Worm (Caenorhabditis elegans) whole organism, L4 larva: ENCODE data around the gene T11F9.22.
A peak's percentile ranks its signal among the peaks of the same experiment; 100 is the strongest.

ENCODE experiments used
- D1046.2 ChIP-seq: fragments of 200-800 bp; sonication (Bioruptor generic); IDR thresholded peaks from 2 replicates; pipeline ENCODE4 v1.3.6; 2022; ENCODE audit warnings: missing genetic modification characterization, missing compliant biosample characterization
- T20F7.1 ChIP-seq: fragments of 200-800 bp; sonication (Bioruptor generic); optimal IDR thresholded peaks from 2 replicates; lab custom pipeline; 2018; ENCODE audit warnings: mild to moderate bottlenecking, missing genetic modification characterization, missing compliant biosample characterization
- Y105C5A.15 ChIP-seq: fragments of 200-800 bp; sonication (Bioruptor generic); IDR thresholded peaks from 2 replicates; pipeline ENCODE4 v1.3.6; 2022; ENCODE audit warnings: missing genetic modification characterization, missing compliant biosample characterization
- Y48G9A.11 ChIP-seq: fragments of 200-800 bp; sonication (Bioruptor generic); IDR thresholded peaks from 2 replicates; pipeline ENCODE4 v1.3.6; 2022; ENCODE audit warnings: missing genetic modification reagents, missing genetic modification characterization, missing compliant biosample characterization
- Y5F2A.4 ChIP-seq: fragments of 200-800 bp; sonication (Bioruptor generic); optimal IDR thresholded peaks from 2 replicates; lab custom pipeline; 2018; ENCODE audit warnings: mild to moderate bottlenecking, missing genetic modification characterization, missing compliant biosample characterization
- aha-1 ChIP-seq: fragments of 150-350 bp; peaks from one replicate; lab custom pipeline; 2014; ENCODE audit warnings: missing biosample characterization, missing genetic modification characterization
- ceh-28 ChIP-seq: fragments of 150-350 bp; optimal IDR thresholded peaks from 2 replicates; lab custom pipeline; 2014; ENCODE audit warnings: missing biosample characterization, missing genetic modification reagents, missing genetic modification characterization
- ceh-44 ChIP-seq: fragments of 200-800 bp; sonication (Bioruptor generic); IDR thresholded peaks from 2 replicates; pipeline ENCODE4 v1.3.6; 2022; ENCODE audit warnings: missing genetic modification reagents, missing genetic modification characterization, missing compliant biosample characterization
- ceh-62 ChIP-seq: sonication (generic microtip); optimal IDR thresholded peaks from 2 replicates; lab custom pipeline; 2017; ENCODE audit warnings: missing biosample characterization, missing genetic modification characterization
- ces-1 ChIP-seq: fragments of 150-350 bp; sonication (generic microtip); optimal IDR thresholded peaks from 4 replicates; lab custom pipeline; 2014; ENCODE audit warnings: missing biosample characterization, missing genetic modification reagents, missing genetic modification characterization
- daf-16 ChIP-seq, 3 experiments: sonication (generic microtip); optimal IDR thresholded peaks; 2 replicates each; lab custom pipeline; 2016 to 2017; ENCODE audit warnings: missing genetic modification characterization in 3 of 3, missing genetic modification reagents in 3 of 3, mild to moderate bottlenecking in 2 of 3, missing compliant biosample characterization in 2 of 3, missing biosample characterization in 1 of 3, moderate library complexity in 1 of 3
- daf-19 ChIP-seq: fragments of 200-800 bp; sonication (Bioruptor generic); conservative IDR thresholded peaks from 2 replicates; pipeline ENCODE4 v1.3.6; 2022; ENCODE audit warnings: missing genetic modification characterization, missing compliant biosample characterization
- dmd-8 ChIP-seq: fragments of 200-800 bp; sonication (Bioruptor generic); IDR thresholded peaks from 2 replicates; pipeline ENCODE4 v1.3.6; 2022; ENCODE audit warnings: missing genetic modification characterization, missing compliant biosample characterization
- dmd-9 ChIP-seq: fragments of 200-800 bp; sonication (Bioruptor generic); IDR thresholded peaks from 2 replicates; pipeline ENCODE4 v1.3.6; 2022; ENCODE audit warnings: missing genetic modification reagents, missing genetic modification characterization, missing compliant biosample characterization
- egl-43 ChIP-seq: fragments of 200-800 bp; sonication (Bioruptor generic); IDR thresholded peaks from 2 replicates; pipeline ENCODE4 v1.3.6; 2022; ENCODE audit warnings: missing genetic modification reagents, missing genetic modification characterization, missing compliant biosample characterization
- fkh-10 ChIP-seq: fragments of 150-350 bp; optimal IDR thresholded peaks from 2 replicates; lab custom pipeline; 2014; ENCODE audit warnings: missing biosample characterization, missing genetic modification reagents, missing genetic modification characterization
- hif-1 ChIP-seq, 2 experiments: sonication (generic microtip); optimal IDR thresholded peaks; 2 replicates each; lab custom pipeline; 2016 to 2017; ENCODE audit warnings: missing compliant biosample characterization in 2 of 2, missing genetic modification characterization in 2 of 2, missing genetic modification reagents in 2 of 2, missing genotype in 2 of 2, mild to moderate bottlenecking in 1 of 2
- hlh-11 ChIP-seq: fragments of 200-800 bp; sonication (Bioruptor generic); optimal IDR thresholded peaks from 2 replicates; lab custom pipeline; 2018; ENCODE audit warnings: mild to moderate bottlenecking, missing genetic modification characterization, missing compliant biosample characterization
- hlh-30 ChIP-seq: sonication (generic microtip); optimal IDR thresholded peaks from 2 replicates; lab custom pipeline; 2017; ENCODE audit warnings: antibody characterized with exemption, mild to moderate bottlenecking, missing genetic modification characterization, missing compliant biosample characterization; ENCODE audit not compliant: insufficient read depth
- hmg-1.1 ChIP-seq: fragments of 200-800 bp; sonication (Bioruptor generic); IDR thresholded peaks from 2 replicates; pipeline ENCODE4 v1.3.6; 2022; ENCODE audit warnings: missing genetic modification reagents, missing genetic modification characterization, missing compliant biosample characterization
- jun-1 ChIP-seq: fragments of 150-350 bp; optimal IDR thresholded peaks from 2 replicates; lab custom pipeline; 2014; ENCODE audit warnings: missing biosample characterization, missing genetic modification reagents, missing genetic modification characterization
- lim-7 ChIP-seq: fragments of 200-800 bp; sonication (Bioruptor generic); IDR thresholded peaks from 2 replicates; pipeline ENCODE4 v1.3.6; 2022; ENCODE audit warnings: missing genetic modification characterization, missing compliant biosample characterization
- lin-1 ChIP-seq: fragments of 200-800 bp; sonication (Bioruptor generic); IDR thresholded peaks from 2 replicates; pipeline ENCODE4 v1.3.6; 2022; ENCODE audit warnings: missing genetic modification reagents, missing genetic modification characterization, missing compliant biosample characterization
- lin-13 ChIP-seq: fragments of 150-350 bp; optimal IDR thresholded peaks from 2 replicates; lab custom pipeline; 2014; ENCODE audit warnings: missing biosample characterization, missing genetic modification reagents, missing genetic modification characterization
- lin-29 ChIP-seq: fragments of 200-800 bp; sonication (Bioruptor generic); IDR thresholded peaks from 2 replicates; pipeline ENCODE4 v1.3.6; 2022; ENCODE audit warnings: missing genetic modification reagents, missing genetic modification characterization, missing compliant biosample characterization
- lin-38 ChIP-seq: fragments of 200-800 bp; sonication (Bioruptor generic); IDR thresholded peaks from 2 replicates; pipeline ENCODE4 v1.3.6; 2022; ENCODE audit warnings: missing genetic modification reagents, missing genetic modification characterization, missing compliant biosample characterization
- lin-39 ChIP-seq: fragments of 150-350 bp; optimal IDR thresholded peaks from 2 replicates; lab custom pipeline; 2014; ENCODE audit warnings: missing biosample characterization, missing genetic modification reagents, missing genetic modification characterization
- lsy-2 ChIP-seq, 2 experiments: fragments of 150-350 bp in 1 of 2; sonication (generic microtip) in 1 of 2; optimal IDR thresholded peaks; 2 replicates each; lab custom pipeline; 2014 to 2017; ENCODE audit warnings: missing biosample characterization in 2 of 2, missing genetic modification characterization in 2 of 2
- mdl-1 ChIP-seq, 2 experiments: fragments of 150-350 bp in 1 of 2; sonication (generic microtip) in 1 of 2; optimal IDR thresholded peaks; 2 replicates each; lab custom pipeline; 2014 to 2017; ENCODE audit warnings: missing biosample characterization in 2 of 2, missing genetic modification characterization in 2 of 2
- mep-1 ChIP-seq: fragments of 150-350 bp; sonication (generic microtip); optimal IDR thresholded peaks from 3 replicates; lab custom pipeline; 2014; ENCODE audit warnings: missing biosample characterization, missing genetic modification characterization
- mes-2 ChIP-seq: sonication (generic microtip); optimal IDR thresholded peaks from 2 replicates; lab custom pipeline; 2016; ENCODE audit warnings: missing genotype, mild to moderate bottlenecking, missing genetic modification characterization, missing compliant biosample characterization; ENCODE audit not compliant: poor library complexity, severe bottlenecking
- mxl-3 ChIP-seq: fragments of 200-800 bp; sonication (Bioruptor generic); optimal IDR thresholded peaks from 2 replicates; lab custom pipeline; 2018; ENCODE audit warnings: mild to moderate bottlenecking, missing genetic modification characterization, missing compliant biosample characterization
- nhr-237 ChIP-seq: sonication (generic microtip); optimal IDR thresholded peaks from 2 replicates; lab custom pipeline; 2017; ENCODE audit warnings: missing biosample characterization, missing genetic modification characterization
- nhr-28 ChIP-seq: fragments of 150-350 bp; optimal IDR thresholded peaks from 2 replicates; lab custom pipeline; 2014; ENCODE audit warnings: missing biosample characterization, missing genetic modification characterization
- nhr-6 ChIP-seq: fragments of 150-350 bp; optimal IDR thresholded peaks from 2 replicates; lab custom pipeline; 2014; ENCODE audit warnings: missing biosample characterization, missing genetic modification characterization
- nhr-76 ChIP-seq: fragments of 150-350 bp; optimal IDR thresholded peaks from 2 replicates; lab custom pipeline; 2014; ENCODE audit warnings: missing biosample characterization, missing genetic modification characterization
- rbr-2 ChIP-seq: sonication (generic microtip); optimal IDR thresholded peaks from 2 replicates; lab custom pipeline; 2016; ENCODE audit warnings: missing genotype, missing genetic modification characterization, missing compliant biosample characterization
- sdz-12 ChIP-seq: fragments of 200-800 bp; sonication (Bioruptor generic); optimal IDR thresholded peaks from 2 replicates; lab custom pipeline; 2018; ENCODE audit warnings: mild to moderate bottlenecking, missing genetic modification characterization, missing compliant biosample characterization
- set-16 ChIP-seq: fragments of 200-800 bp; sonication (Bioruptor generic); IDR thresholded peaks from 2 replicates; pipeline ENCODE4 v1.3.6; 2022; ENCODE audit warnings: missing genetic modification reagents, missing genetic modification characterization, missing compliant biosample characterization
- skn-1 ChIP-seq: fragments of 150-350 bp; optimal IDR thresholded peaks from 2 replicates; lab custom pipeline; 2014; ENCODE audit warnings: missing biosample characterization, missing genetic modification characterization
- snpc-1.2 ChIP-seq: fragments of 200-800 bp; sonication (Bioruptor generic); IDR thresholded peaks from 2 replicates; pipeline ENCODE4 v1.3.6; 2022; ENCODE audit warnings: missing genetic modification reagents, missing genetic modification characterization, missing compliant biosample characterization
- snpc-4 ChIP-seq: fragments of 150-350 bp; optimal IDR thresholded peaks from 2 replicates; lab custom pipeline; 2014; ENCODE audit warnings: missing biosample characterization, missing genetic modification characterization
- unc-39 ChIP-seq: sonication (generic microtip); optimal IDR thresholded peaks from 2 replicates; lab custom pipeline; 2017; ENCODE audit warnings: missing biosample characterization, missing genetic modification characterization
- vab-7 ChIP-seq: fragments of 200-800 bp; sonication (Bioruptor generic); IDR thresholded peaks from 2 replicates; pipeline ENCODE4 v1.3.6; 2022; ENCODE audit warnings: missing genetic modification reagents, missing genetic modification characterization, missing compliant biosample characterization
- ztf-11 ChIP-seq: fragments of 150-350 bp; optimal IDR thresholded peaks from 2 replicates; lab custom pipeline; 2014; ENCODE audit warnings: missing biosample characterization, missing genetic modification characterization

The T11F9.22 gene

DNA sequence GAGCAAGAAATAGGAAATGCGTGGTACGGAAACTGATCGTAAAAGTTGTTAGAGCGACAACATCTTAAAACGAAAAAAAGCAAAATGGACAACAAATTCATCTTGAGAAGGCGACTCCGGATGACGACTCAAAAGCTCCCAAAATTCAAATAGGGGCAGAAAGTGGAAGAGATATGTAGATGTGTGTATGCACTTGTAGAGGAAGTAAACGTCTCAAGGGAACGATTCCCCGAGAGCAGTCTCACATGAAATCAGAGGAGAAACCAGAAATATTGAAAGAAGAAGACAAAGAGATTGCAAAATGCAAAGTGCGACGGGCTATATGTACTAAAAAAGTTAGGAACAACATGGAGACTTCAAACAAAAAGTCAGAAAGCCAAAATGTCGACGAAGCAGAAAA is 36.0 kb upstream of the T11F9.22 start, which contains the start of gene F57B7.2:
F57B7.2 (minus strand) TSS at position 101 of the 400 bp plus-strand sequence.
- TF ChIP-seq lsy-2 (tag; optimal IDR thresholded peaks at IDR 0.05; lab: Kevin White, UChicago) (peak in 1 of 2 experiments; percentile 20), lin-39 (tag; lab: Kevin White, UChicago) (no peak), daf-19 (GFP tag; lab: Robert Waterston, UW) (no peak)
- TF ChIP-seq, all 104 proteins: peak for 1

DNA sequence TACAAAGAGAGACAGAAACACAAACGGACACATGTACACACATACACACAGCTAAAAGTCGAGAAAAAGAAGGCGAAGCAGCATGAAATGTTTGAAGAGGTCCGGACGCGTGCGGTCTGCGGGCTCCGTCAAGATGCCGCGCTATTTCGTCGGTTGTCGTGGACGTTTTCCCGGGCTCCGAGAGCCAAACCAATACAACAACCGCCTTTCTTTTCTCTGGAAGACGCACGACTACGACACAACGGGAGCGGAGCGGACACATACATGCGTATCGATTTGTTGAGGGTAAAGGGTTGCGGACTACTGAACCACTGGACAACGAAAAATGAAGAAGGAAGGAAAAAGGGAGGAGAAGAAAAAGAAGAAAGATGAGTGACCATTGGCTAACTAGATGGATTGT is 34.1 kb upstream of the T11F9.22 start:
- TF ChIP-seq lin-29 (no peak), ceh-62 (tag; lab: Kevin White, UChicago) (no peak), nhr-237 (tag; lab: Kevin White, UChicago) (no peak), fkh-10 (GFP tag; lab: Kevin White, UChicago) (peak; percentile 72), T20F7.1 (no peak), lin-13 (no peak), hif-1 (tag; optimal IDR thresholded peaks at IDR 0.05; lab: Kevin White, UChicago) (peak in 1 of 2 experiments; percentile 18), dmd-9 (no peak), hlh-30 (tag; lab: Kevin White, UChicago) (peak; percentile 7), Y105C5A.15 (no peak), hmg-1.1 (GFP tag; lab: Robert Waterston, UW) (peak; percentile 63), vab-7 (GFP tag; lab: Robert Waterston, UW) (no peak), daf-16 (GFP tag; optimal IDR thresholded peaks at IDR 0.05; lab: Kevin White, UChicago) (no peak), daf-16 (tag; optimal IDR thresholded peaks at IDR 0.05; lab: Kevin White, UChicago) (no peak), hlh-11 (tag; lab: Kevin White, UChicago) (peak; percentile 5), mdl-1 (tag; optimal IDR thresholded peaks at IDR 0.05; lab: Kevin White, UChicago) (peak in 1 of 2 experiments; percentile 56), nhr-28 (tag; lab: Kevin White, UChicago) (no peak), set-16 (GFP tag; lab: Robert Waterston, UW) (peak; percentile 60; the same call in 1 of the 2 replicates), rbr-2 (peak; percentile 44), ces-1 (no peak), ztf-11 (tag; lab: Kevin White, UChicago) (no peak), lim-7 (GFP tag; lab: Robert Waterston, UW) (no peak), Y5F2A.4 (GFP tag; lab: Kevin White, UChicago) (no peak), ceh-28 (tag; lab: Kevin White, UChicago) (peak; percentile 56), skn-1 (tag; lab: Kevin White, UChicago) (no peak), egl-43 (0 out of 2 replicates have a peak, but pooled peaks have one; percentile 55), aha-1 (tag; lab: Kevin White, UChicago) (peak; percentile 96), lin-1 (no peak)

DNA sequence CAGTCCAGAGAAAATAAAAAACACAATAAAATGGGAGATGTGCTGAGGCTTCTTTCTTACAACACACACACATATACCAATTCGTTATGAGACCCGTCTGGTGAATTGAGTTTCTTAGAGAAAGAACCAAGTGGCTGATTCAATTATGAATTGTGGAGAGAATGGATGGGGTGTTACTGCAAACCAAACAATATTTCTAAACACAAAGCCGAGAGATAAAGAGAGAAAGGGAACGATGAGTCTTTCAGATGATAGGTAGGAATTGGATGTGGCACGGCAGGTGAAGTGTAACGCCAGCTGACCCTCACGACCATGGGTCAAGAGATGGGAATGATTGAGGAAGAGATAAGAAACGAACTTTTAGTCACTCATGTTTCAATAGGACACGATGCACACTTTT is 33.2 kb upstream of the T11F9.22 start, which contains the start of gene mig-17:
mig-17 (plus strand) TSS at position 389 of the 400 bp plus-strand sequence.
- TF ChIP-seq lim-7 (GFP tag; lab: Robert Waterston, UW) (no peak), nhr-6 (tag; lab: Kevin White, UChicago) (no peak), D1046.2 (GFP tag; lab: Robert Waterston, UW) (no peak), unc-39 (no peak), mep-1 (tag; lab: Kevin White, UChicago) (no peak), mxl-3 (GFP tag; lab: Kevin White, UChicago) (no peak), lsy-2 (tag; optimal IDR thresholded peaks at IDR 0.05; lab: Kevin White, UChicago) (no peak), jun-1 (no peak), sdz-12 (GFP tag; lab: Kevin White, UChicago) (no peak), snpc-4 (tag; lab: Kevin White, UChicago) (no peak), mes-2 (tag; lab: Kevin White, UChicago) (no peak), Y48G9A.11 (no peak), dmd-8 (GFP tag; lab: Robert Waterston, UW) (no peak), nhr-76 (no peak), ceh-44 (GFP tag; lab: Robert Waterston, UW) (no peak), fkh-10 (GFP tag; lab: Kevin White, UChicago) (no peak), snpc-1.2 (GFP tag; lab: Robert Waterston, UW) (no peak), lin-38 (GFP tag; lab: Robert Waterston, UW) (no peak)
